Fruit fly (Drosophila melanogaster) whole organism, embryonic: ENCODE results near the gene CG3587.

Experiments used
- CG3407 ChIP-seq: fragments of 200-800 bp; sonication (Bioruptor generic); optimal IDR thresholded peaks from 2 replicates; lab custom pipeline; 2018; ENCODE audit warnings: missing biosample characterization, mild to moderate bottlenecking, missing genetic modification characterization
- Sry-δ ChIP-seq: fragments of 200-800 bp; sonication (Bioruptor generic); optimal IDR thresholded peaks from 2 replicates; lab custom pipeline; 2016; ENCODE audit warnings: missing biosample characterization, missing genetic modification characterization
- en ChIP-seq: fragments of 200-800 bp; sonication (Bioruptor generic); optimal IDR thresholded peaks from 2 replicates; lab custom pipeline; 2016; ENCODE audit warnings: missing biosample characterization, missing genetic modification characterization

- TF ChIP-seq en (GFP tag; lab: Kevin White, UChicago) = no peak
- no peak for TF ChIP-seq Sry-δ (GFP tag; lab: Kevin White, UChicago)
- no peak for TF ChIP-seq CG3407 (GFP tag; lab: Kevin White, UChicago)
These were observed 8.5 kb downstream of the CG3587 start for dm6 chrX:1948508-1949065.
